Fruit fly (Drosophila melanogaster) whole organism, prepupa: ENCODE data around the gene CG33230.

Experiments used
- Blimp-1 ChIP-seq: fragments of 200-800 bp; sonication (Bioruptor generic); optimal IDR thresholded peaks from 3 replicates; lab custom pipeline; 2017; ENCODE audit warnings: missing biosample characterization, missing genetic modification characterization, mild to moderate bottlenecking, moderate library complexity, missing genetic modification reagents
- CG10631 ChIP-seq: fragments of 200-800 bp; sonication (Bioruptor generic); optimal IDR thresholded peaks from 2 replicates; lab custom pipeline; 2016; ENCODE audit warnings: missing biosample characterization, missing genetic modification characterization
- CG11294 ChIP-seq: fragments of 200-800 bp; sonication (Bioruptor generic); IDR thresholded peaks from 2 replicates; pipeline ENCODE4 v1.3.6; 2022; ENCODE audit warnings: missing biosample characterization, missing genetic modification characterization
- CG11762 ChIP-seq: fragments of 200-800 bp; sonication (Bioruptor generic); optimal IDR thresholded peaks from 3 replicates; lab custom pipeline; 2016; ENCODE audit warnings: missing biosample characterization, missing genetic modification characterization; ENCODE audit not compliant: insufficient read depth
- CG11902 ChIP-seq: fragments of 200-800 bp; sonication (Bioruptor generic); optimal IDR thresholded peaks from 3 replicates; lab custom pipeline; 2016; ENCODE audit warnings: missing biosample characterization, missing genetic modification characterization
- CG15336 ChIP-seq: fragments of 200-800 bp; sonication (Bioruptor generic); IDR thresholded peaks from 2 replicates; pipeline ENCODE4 v1.3.6; 2022; ENCODE audit warnings: missing biosample characterization, missing genetic modification characterization
- CG1621 ChIP-seq: fragments of 200-800 bp; sonication (Bioruptor generic); optimal IDR thresholded peaks from 3 replicates; lab custom pipeline; 2018; ENCODE audit warnings: missing biosample characterization, mild to moderate bottlenecking, missing genetic modification characterization
- CG3032 ChIP-seq: fragments of 200-800 bp; optimal IDR thresholded peaks from 2 replicates; lab custom pipeline; 2019; ENCODE audit warnings: missing biosample characterization, mild to moderate bottlenecking, missing genetic modification characterization, moderate library complexity
- CG31627 ChIP-seq: fragments of 200-800 bp; sonication (Bioruptor generic); optimal IDR thresholded peaks from 3 replicates; lab custom pipeline; 2016; ENCODE audit warnings: missing biosample characterization, missing genetic modification characterization
- CG32006 ChIP-seq: fragments of 200-800 bp; sonication (Bioruptor generic); optimal IDR thresholded peaks from 3 replicates; lab custom pipeline; 2017; ENCODE audit warnings: missing biosample characterization, mild to moderate bottlenecking, missing genetic modification characterization
- CG3919 ChIP-seq: fragments of 200-800 bp; sonication (Bioruptor generic); optimal IDR thresholded peaks from 3 replicates; lab custom pipeline; 2016; ENCODE audit warnings: missing biosample characterization, missing genetic modification characterization
- CG4318 ChIP-seq: fragments of 200-800 bp; sonication (Bioruptor generic); optimal IDR thresholded peaks from 3 replicates; lab custom pipeline; 2017; ENCODE audit warnings: missing biosample characterization, mild to moderate bottlenecking, missing genetic modification characterization
- CG6163 ChIP-seq: fragments of 200-800 bp; sonication (Bioruptor generic); IDR thresholded peaks from 3 replicates; pipeline ENCODE4 v1.3.6; 2022; ENCODE audit warnings: missing biosample characterization, missing genetic modification characterization
- CG6808 ChIP-seq: fragments of 200-800 bp; sonication (Bioruptor generic); optimal IDR thresholded peaks from 3 replicates; lab custom pipeline; 2017; ENCODE audit warnings: missing biosample characterization, missing genetic modification characterization, mild to moderate bottlenecking, moderate library complexity, missing genetic modification reagents
- CG6854 ChIP-seq: fragments of 200-800 bp; sonication (Bioruptor generic); optimal IDR thresholded peaks from 2 replicates; lab custom pipeline; 2017; ENCODE audit warnings: missing biosample characterization, mild to moderate bottlenecking, missing genetic modification characterization
- CG7368 ChIP-seq: fragments of 200-800 bp; sonication (Bioruptor generic); optimal IDR thresholded peaks from 3 replicates; lab custom pipeline; 2016; ENCODE audit warnings: missing biosample characterization, missing genetic modification characterization
- CG8119 ChIP-seq: fragments of 200-800 bp; sonication (Bioruptor generic); IDR thresholded peaks from 3 replicates; pipeline ENCODE4 v1.3.6; 2022; ENCODE audit warnings: missing biosample characterization, missing genetic modification characterization
- CG8319 ChIP-seq: fragments of 200-800 bp; sonication (Bioruptor generic); optimal IDR thresholded peaks from 3 replicates; lab custom pipeline; 2016; ENCODE audit warnings: missing biosample characterization, missing genetic modification characterization
- CG9139 ChIP-seq: fragments of 200-800 bp; sonication (Bioruptor generic); optimal IDR thresholded peaks from 3 replicates; lab custom pipeline; 2017; ENCODE audit warnings: missing biosample characterization, mild to moderate bottlenecking, missing genetic modification characterization
- Eip75B ChIP-seq: fragments of 200-800 bp; sonication (Bioruptor generic); optimal IDR thresholded peaks from 3 replicates; lab custom pipeline; 2016; ENCODE audit warnings: missing biosample characterization, missing genetic modification characterization
- Eip78C ChIP-seq: fragments of 200-800 bp; sonication (Bioruptor generic); peaks from one replicate; lab custom pipeline; 2016; ENCODE audit warnings: missing biosample characterization, missing genetic modification characterization
- Eip93F ChIP-seq: fragments of 200-800 bp; sonication (Bioruptor generic); optimal IDR thresholded peaks from 2 replicates; lab custom pipeline; 2016; ENCODE audit warnings: missing biosample characterization, mild to moderate bottlenecking, missing genetic modification characterization
- Ets21C ChIP-seq: fragments of 200-800 bp; sonication (Bioruptor generic); optimal IDR thresholded peaks from 3 replicates; lab custom pipeline; 2016; ENCODE audit warnings: missing biosample characterization, missing genetic modification characterization
- Ets96B ChIP-seq: fragments of 200-800 bp; optimal IDR thresholded peaks from 2 replicates; lab custom pipeline; 2019; ENCODE audit warnings: missing biosample characterization, mild to moderate bottlenecking, missing genetic modification characterization, moderate library complexity
- Hr38 ChIP-seq: sonication (Bioruptor generic); optimal IDR thresholded peaks from 2 replicates; lab custom pipeline; 2016; ENCODE audit warnings: missing biosample characterization, missing genetic modification characterization
- Hr39 ChIP-seq: fragments of 200-800 bp; sonication (Bioruptor generic); optimal IDR thresholded peaks from 2 replicates; lab custom pipeline; 2016; ENCODE audit warnings: missing biosample characterization, missing genetic modification characterization
- Hr4 ChIP-seq: fragments of 200-800 bp; sonication (Bioruptor generic); optimal IDR thresholded peaks from 3 replicates; lab custom pipeline; 2016; ENCODE audit warnings: missing biosample characterization, missing genetic modification characterization
- Lpt ChIP-seq: fragments of 200-800 bp; sonication (Bioruptor generic); optimal IDR thresholded peaks from 3 replicates; lab custom pipeline; 2016; ENCODE audit warnings: missing biosample characterization, missing genetic modification characterization
- Smox ChIP-seq: fragments of 200-800 bp; sonication (Bioruptor generic); optimal IDR thresholded peaks from 3 replicates; lab custom pipeline; 2016; ENCODE audit warnings: missing biosample characterization, missing genetic modification characterization
- Sox102F ChIP-seq: fragments of 200-800 bp; sonication (Bioruptor generic); optimal IDR thresholded peaks from 2 replicates; lab custom pipeline; 2016; ENCODE audit warnings: missing biosample characterization, mild to moderate bottlenecking, missing genetic modification characterization
- Sox15 ChIP-seq: fragments of 200-800 bp; sonication (Bioruptor generic); optimal IDR thresholded peaks from 3 replicates; lab custom pipeline; 2016; ENCODE audit warnings: missing biosample characterization, missing genetic modification characterization
- achi ChIP-seq: fragments of 200-800 bp; sonication (Bioruptor generic); optimal IDR thresholded peaks from 3 replicates; lab custom pipeline; 2016; ENCODE audit warnings: missing biosample characterization, missing genetic modification characterization
- acj6 ChIP-seq: fragments of 200-800 bp; sonication (Bioruptor generic); optimal IDR thresholded peaks from 3 replicates; lab custom pipeline; 2016; ENCODE audit warnings: missing biosample characterization, missing genetic modification characterization
- cyc ChIP-seq: fragments of 200-800 bp; sonication (Bioruptor generic); optimal IDR thresholded peaks from 3 replicates; lab custom pipeline; 2016; ENCODE audit warnings: missing biosample characterization, missing genetic modification characterization
- dac ChIP-seq: fragments of 200-800 bp; sonication (Bioruptor generic); optimal IDR thresholded peaks from 2 replicates; lab custom pipeline; 2017; ENCODE audit warnings: missing biosample characterization, mild to moderate bottlenecking, missing genetic modification characterization
- eg ChIP-seq: fragments of 200-800 bp; sonication (Bioruptor generic); IDR thresholded peaks from 3 replicates; pipeline ENCODE4 v1.3.6; 2022; ENCODE audit warnings: missing biosample characterization, missing genetic modification characterization
- esn ChIP-seq: fragments of 200-800 bp; sonication (Bioruptor generic); optimal IDR thresholded peaks from 2 replicates; lab custom pipeline; 2016; ENCODE audit warnings: missing biosample characterization, mild to moderate bottlenecking, missing genetic modification characterization, moderate library complexity
- fd85E ChIP-seq: fragments of 200-800 bp; sonication (Bioruptor generic); optimal IDR thresholded peaks from 3 replicates; lab custom pipeline; 2016; ENCODE audit warnings: missing biosample characterization, missing genetic modification characterization
- fkh ChIP-seq: fragments of 200-800 bp; sonication (Bioruptor generic); optimal IDR thresholded peaks from 3 replicates; lab custom pipeline; 2017; ENCODE audit warnings: missing biosample characterization, mild to moderate bottlenecking, missing genetic modification characterization, moderate library complexity
- lz ChIP-seq: fragments of 200-800 bp; sonication (Bioruptor generic); optimal IDR thresholded peaks from 3 replicates; lab custom pipeline; 2016; ENCODE audit warnings: missing biosample characterization, missing genetic modification characterization
- pdm3 ChIP-seq: fragments of 200-800 bp; sonication (Bioruptor generic); optimal IDR thresholded peaks from 3 replicates; lab custom pipeline; 2016; ENCODE audit warnings: missing biosample characterization, missing genetic modification characterization
- salr ChIP-seq, 2 experiments: fragments of 200-800 bp; sonication (Bioruptor generic); optimal IDR thresholded peaks; 3 replicates each; lab custom pipeline; 2016 to 2018; ENCODE audit warnings: missing biosample characterization in 2 of 2, missing genetic modification characterization in 2 of 2, mild to moderate bottlenecking in 1 of 2
- spab ChIP-seq: fragments of 200-800 bp; sonication (Bioruptor generic); optimal IDR thresholded peaks from 2 replicates; lab custom pipeline; 2017; ENCODE audit warnings: missing biosample characterization, mild to moderate bottlenecking, missing genetic modification characterization, missing genetic modification reagents
- svp ChIP-seq: fragments of 200-800 bp; sonication (Bioruptor generic); peaks from one replicate; lab custom pipeline; 2016; ENCODE audit warnings: missing biosample characterization, missing genetic modification characterization

Gene CG33230

dm6 chr3L:1577338-1577737 is 40.9 kb upstream of the CG33230 start:
- TF ChIP-seq eg (GFP tag; lab: Robert Waterston, UW) (0 out of 3 replicates have a peak, but pooled peaks have one; percentile 26), pdm3 (GFP tag; lab: Kevin White, UChicago) (no peak)

DNA sequence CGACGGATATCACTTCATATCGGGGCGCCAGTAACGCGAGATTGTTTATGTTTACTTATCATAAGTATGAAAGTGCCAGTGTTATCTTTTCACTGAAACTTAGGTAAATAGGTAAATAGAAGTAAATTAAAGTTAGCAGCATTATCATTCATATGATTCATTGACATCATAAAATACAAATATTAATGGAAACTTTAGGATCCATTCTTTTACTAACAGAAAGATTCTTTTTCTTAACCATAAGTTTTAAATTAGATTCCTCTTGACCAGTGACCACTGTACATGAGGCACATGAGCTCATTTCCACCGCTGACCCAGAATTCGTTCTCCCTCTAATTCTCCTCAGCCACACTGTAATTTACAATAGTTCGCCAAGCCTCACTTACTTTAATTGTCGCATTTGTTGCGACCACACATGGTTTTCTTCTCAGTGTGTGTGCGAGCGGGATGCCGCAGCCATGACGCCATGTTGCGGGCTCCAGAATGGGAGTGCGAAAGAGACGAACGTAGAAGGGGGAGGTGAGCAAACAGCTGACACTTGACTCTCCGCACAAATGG is 39.7 kb upstream of the CG33230 start:
- no peak for TF ChIP-seq CG6808 (GFP tag; lab: Kevin White, UChicago)
- TF ChIP-seq Eip78C (GFP tag; lab: Kevin White, UChicago), result peak; percentile 52
- TF ChIP-seq eg (GFP tag; lab: Robert Waterston, UW), result no peak
- TF ChIP-seq CG11294 (GFP tag; lab: Robert Waterston, UW), result no peak
- peak; percentile 19 for TF ChIP-seq achi (GFP tag; lab: Kevin White, UChicago)
- no peak for TF ChIP-seq Ets96B (tag; lab: Kevin White, UChicago)
- no peak for TF ChIP-seq dac (GFP tag; lab: Kevin White, UChicago)
- peak; percentile 64 for TF ChIP-seq fkh (GFP tag; lab: Kevin White, UChicago)
- peak; percentile 5 for TF ChIP-seq CG3919 (GFP tag; lab: Kevin White, UChicago)
- 0 out of 3 replicates have a peak, but pooled peaks have one; percentile 16 for TF ChIP-seq CG8119 (GFP tag; lab: Robert Waterston, UW)
- TF ChIP-seq CG4318 (GFP tag; lab: Kevin White, UChicago), result no peak
- no peak for TF ChIP-seq CG11902 (GFP tag; lab: Kevin White, UChicago)
- TF ChIP-seq CG8319 (GFP tag; lab: Kevin White, UChicago), result no peak
- TF ChIP-seq Hr4 (GFP tag; lab: Kevin White, UChicago), result peak; percentile 1
- TF ChIP-seq Ets21C (GFP tag; lab: Kevin White, UChicago), result no peak
- no peak for TF ChIP-seq fd85E (GFP tag; lab: Kevin White, UChicago)
- TF ChIP-seq svp (GFP tag; lab: Kevin White, UChicago), result peak; percentile 61
- no peak for TF ChIP-seq Blimp-1
- peak; percentile 33; the same call in 1 of the 3 replicates for TF ChIP-seq CG6163 (GFP tag; lab: Robert Waterston, UW)
- TF ChIP-seq Sox102F (GFP tag; lab: Kevin White, UChicago), result no peak
- TF ChIP-seq Smox (GFP tag; lab: Kevin White, UChicago), result no peak
- no peak for TF ChIP-seq CG7368 (GFP tag; lab: Kevin White, UChicago)
- no peak for TF ChIP-seq Hr39 (GFP tag; lab: Kevin White, UChicago)

DNA sequence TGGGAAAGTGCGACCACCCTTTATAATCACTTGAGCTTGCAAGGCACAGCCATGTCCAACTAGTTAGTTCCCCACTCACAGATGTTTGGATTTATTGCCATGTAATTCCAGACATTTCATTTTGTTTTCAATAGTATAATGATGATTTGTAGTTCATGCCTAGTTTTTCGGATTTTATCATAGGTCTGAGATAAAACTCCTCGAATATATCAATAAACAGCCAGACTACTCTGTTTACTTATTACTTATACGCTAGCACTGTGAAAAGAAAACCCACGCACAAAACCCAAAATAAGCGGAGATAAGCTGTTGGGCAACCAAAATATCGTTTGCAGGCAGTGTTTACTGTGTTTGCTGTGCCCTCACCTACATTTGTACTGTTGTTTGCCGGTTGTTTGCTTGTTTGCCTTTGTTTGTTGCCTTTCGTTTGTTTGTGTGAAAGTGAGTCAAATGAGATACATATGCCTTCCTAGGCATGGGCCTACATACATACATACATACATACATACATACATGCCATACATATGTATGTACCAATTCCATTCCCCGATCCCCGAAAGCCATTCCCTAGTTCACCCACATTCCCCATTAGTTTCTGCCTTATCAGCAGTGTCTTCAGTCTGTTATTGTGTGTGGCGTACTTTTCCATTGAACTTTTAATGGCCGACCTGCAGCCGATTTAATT is 38.9 kb upstream of the CG33230 start:
- TF ChIP-seq Eip75B (GFP tag; lab: Kevin White, UChicago), result peak; percentile 56
- peak; percentile 35 for TF ChIP-seq svp (GFP tag; lab: Kevin White, UChicago)
- TF ChIP-seq Sox102F (GFP tag; lab: Kevin White, UChicago), result peak; percentile 37
- TF ChIP-seq spab (GFP tag; lab: Kevin White, UChicago), result peak; percentile 18
- no peak for TF ChIP-seq eg (GFP tag; lab: Robert Waterston, UW)
- peak; percentile 60 for TF ChIP-seq CG32006 (GFP tag; lab: Kevin White, UChicago)
- peak; percentile 43 for TF ChIP-seq Ets96B (tag; lab: Kevin White, UChicago)
- peak; percentile 36; the same call in 1 of the 2 replicates for TF ChIP-seq CG15336 (GFP tag; lab: Robert Waterston, UW)
- TF ChIP-seq Lpt (GFP tag; lab: Kevin White, UChicago), result no peak
- TF ChIP-seq salr (GFP tag; optimal IDR thresholded peaks at IDR 0.05; lab: Kevin White, UChicago), result peak in 1 of 2 experiments; percentile 16
- TF ChIP-seq esn (GFP tag; lab: Kevin White, UChicago), result peak; percentile 41
- TF ChIP-seq CG6808 (GFP tag; lab: Kevin White, UChicago), result no peak
- TF ChIP-seq acj6 (GFP tag; lab: Kevin White, UChicago), result peak; percentile 29
- peak; percentile 37 for TF ChIP-seq lz
- peak; percentile 40 for TF ChIP-seq CG7368 (GFP tag; lab: Kevin White, UChicago)
- no peak for TF ChIP-seq Hr38 (GFP tag; lab: Kevin White, UChicago)
- no peak for TF ChIP-seq Smox (GFP tag; lab: Kevin White, UChicago)
- TF ChIP-seq CG11294 (GFP tag; lab: Robert Waterston, UW), result no peak
- peak; percentile 12 for TF ChIP-seq CG1621 (tag; lab: Kevin White, UChicago)
- no peak for TF ChIP-seq CG6854 (GFP tag; lab: Kevin White, UChicago)
- peak; percentile 50 for TF ChIP-seq achi (GFP tag; lab: Kevin White, UChicago)
- TF ChIP-seq Sox15, result no peak
- TF ChIP-seq Ets21C (GFP tag; lab: Kevin White, UChicago), result no peak
- peak; percentile 64 for TF ChIP-seq Eip78C (GFP tag; lab: Kevin White, UChicago)
- TF ChIP-seq CG10631 (GFP tag; lab: Kevin White, UChicago), result peak; percentile 26
- no peak for TF ChIP-seq CG9139 (GFP tag; lab: Kevin White, UChicago)
- TF ChIP-seq cyc, result peak; percentile 4
- peak; percentile 12 for TF ChIP-seq CG3032 (tag; lab: Kevin White, UChicago)
- peak; percentile 15 for TF ChIP-seq CG31627 (GFP tag; lab: Kevin White, UChicago)
- TF ChIP-seq Eip93F, result no peak
- TF ChIP-seq CG8319 (GFP tag; lab: Kevin White, UChicago), result no peak
- TF ChIP-seq CG6163 (GFP tag; lab: Robert Waterston, UW), result no peak
- peak; percentile 31 for TF ChIP-seq pdm3 (GFP tag; lab: Kevin White, UChicago)
- peak; percentile 10 for TF ChIP-seq CG11762 (GFP tag; lab: Kevin White, UChicago)
